Fruit fly (Drosophila melanogaster): ENCODE results near the gene lmgB.

Gene lmgB

DNA sequence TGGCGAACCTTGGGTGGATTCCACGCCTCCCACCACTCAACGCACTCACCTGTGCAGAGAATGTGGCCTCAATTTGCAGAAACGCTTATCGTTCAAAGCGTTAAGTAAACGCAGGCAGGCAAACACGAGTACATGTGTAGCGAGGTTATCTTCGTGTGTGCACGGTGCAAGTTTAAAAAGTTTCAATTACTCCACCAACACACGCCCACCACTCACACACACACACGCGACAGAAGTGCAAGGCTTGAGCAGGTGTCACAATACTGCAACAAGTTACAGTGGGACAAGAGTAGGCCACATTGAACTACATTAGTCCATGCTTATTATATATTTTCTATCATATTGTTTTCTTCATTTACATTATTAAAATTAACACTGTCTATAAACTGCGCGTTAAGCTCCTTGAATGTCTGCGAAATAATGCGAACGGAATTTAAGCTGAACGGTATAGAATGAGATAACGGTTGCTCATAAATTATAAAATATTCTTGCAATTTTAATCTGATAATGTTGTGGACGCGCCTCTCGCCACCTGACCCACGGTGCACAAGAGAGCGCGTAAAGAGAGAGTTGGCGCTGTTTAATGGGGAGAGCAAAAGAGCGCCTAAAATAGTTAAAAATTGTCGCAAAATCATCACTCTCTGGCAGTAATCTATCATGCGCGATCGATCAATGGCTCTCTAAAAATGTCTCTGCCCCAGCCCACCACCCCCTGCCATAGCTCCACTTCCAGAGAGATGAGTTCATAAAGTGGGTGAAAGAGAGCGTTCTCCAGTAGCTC lies 6.3 kb upstream of the lmgB start:
- TF ChIP-seq CG8159 (tag; optimal IDR thresholded peaks at IDR 0.05) (peak; percentile 97), EcR (GFP tag; optimal IDR thresholded peaks at IDR 0.05) (peak; percentile 88), CG12605 (GFP tag; IDR thresholded peaks at IDR 0.05) (peak; percentile 95), CG32121 (GFP tag; IDR thresholded peaks at IDR 0.05) (peak; percentile 98), CG34367 (tag; optimal IDR thresholded peaks at IDR 0.05) (peak; percentile 97), CG9948 (tag; optimal IDR thresholded peaks at IDR 0.05) (peak; percentile 99), Pif1A (GFP tag; optimal IDR thresholded peaks at IDR 0.05) (peak; percentile 98), Ets98B (GFP tag; IDR thresholded peaks at IDR 0.05) (peak; percentile 96), CG13204 (GFP tag; optimal IDR thresholded peaks at IDR 0.05) (peak; percentile 91), CG17806 (tag; optimal IDR thresholded peaks at IDR 0.05) (peak; percentile 97), rn (GFP tag; IDR thresholded peaks at IDR 0.05) (peak; percentile 96), Pif1B (GFP tag; optimal IDR thresholded peaks at IDR 0.05) (peak; percentile 98), CG4496 (GFP tag; IDR thresholded peaks at IDR 0.05) (peak; percentile 96), CG14655 (GFP tag; optimal IDR thresholded peaks at IDR 0.05) (peak; percentile 98), CG15710 (tag; optimal IDR thresholded peaks at IDR 0.05) (peak; percentile 97), Snoo (tag; optimal IDR thresholded peaks at IDR 0.05) (peak; percentile 98), D1 (tag; optimal IDR thresholded peaks at IDR 0.05) (peak; percentile 98), CG10348 (GFP tag; IDR thresholded peaks at IDR 0.05) (peak; percentile 91), fd96Ca (GFP tag; IDR thresholded peaks at IDR 0.05) (peak; percentile 98), gl (tag; optimal IDR thresholded peaks at IDR 0.05) (peak; percentile 94), CG8301 (tag; optimal IDR thresholded peaks at IDR 0.05) (peak; percentile 99)

DNA sequence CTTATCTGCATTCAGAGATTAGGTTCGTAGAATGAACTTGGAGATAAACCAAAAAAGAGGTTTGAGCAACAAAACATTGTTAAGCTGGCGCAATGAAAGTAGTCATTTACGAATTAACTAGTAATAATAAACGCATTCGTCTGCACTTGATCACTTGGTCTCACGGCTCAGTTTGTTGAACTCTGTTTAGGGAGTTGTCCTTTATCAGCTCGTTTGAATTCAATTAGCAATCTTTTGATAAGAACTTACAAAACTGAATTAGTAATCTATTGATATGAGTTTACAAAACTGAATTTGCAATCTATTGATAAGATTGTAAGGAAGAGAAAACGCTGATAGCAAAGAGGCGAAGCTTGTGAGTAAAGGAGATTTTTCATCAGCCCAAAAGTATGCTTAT lies 5.7 kb upstream of the lmgB start:
- TF ChIP-seq Pif1A (GFP tag; optimal IDR thresholded peaks at IDR 0.05) (no peak), CG9948 (tag; optimal IDR thresholded peaks at IDR 0.05) (no peak), rn (GFP tag; IDR thresholded peaks at IDR 0.05) (no peak)

DNA sequence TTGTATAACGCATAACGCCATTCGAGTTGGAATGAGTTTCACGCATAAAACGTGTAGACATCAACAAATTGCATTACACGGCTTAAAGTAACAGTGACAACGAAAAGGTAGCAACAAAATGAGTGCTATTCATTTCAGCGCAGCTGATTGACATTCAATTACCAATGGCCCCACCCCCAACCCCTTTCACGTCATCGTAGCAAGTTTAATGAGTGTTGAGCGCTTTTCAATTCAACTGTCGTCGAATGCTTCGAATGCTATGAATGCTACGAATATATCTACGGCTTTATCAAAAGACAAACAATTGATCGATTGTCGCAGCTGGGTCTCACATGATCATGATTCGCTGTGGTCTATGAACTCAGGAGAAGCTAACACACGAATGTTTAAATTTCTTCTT lies 5.2 kb upstream of the lmgB start:
- TF ChIP-seq CG32121 (GFP tag; IDR thresholded peaks at IDR 0.05), result no peak
- no peak for TF ChIP-seq EcR (GFP tag; optimal IDR thresholded peaks at IDR 0.05)
- TF ChIP-seq CG14655 (GFP tag; optimal IDR thresholded peaks at IDR 0.05), result no peak
- TF ChIP-seq CG15710 (tag; optimal IDR thresholded peaks at IDR 0.05), result no peak
- TF ChIP-seq rn (GFP tag; IDR thresholded peaks at IDR 0.05), result no peak
- TF ChIP-seq Ets98B (GFP tag; IDR thresholded peaks at IDR 0.05), result no peak
- TF ChIP-seq fd96Ca (GFP tag; IDR thresholded peaks at IDR 0.05), result no peak
- TF ChIP-seq Pif1B (GFP tag; optimal IDR thresholded peaks at IDR 0.05), result no peak

DNA sequence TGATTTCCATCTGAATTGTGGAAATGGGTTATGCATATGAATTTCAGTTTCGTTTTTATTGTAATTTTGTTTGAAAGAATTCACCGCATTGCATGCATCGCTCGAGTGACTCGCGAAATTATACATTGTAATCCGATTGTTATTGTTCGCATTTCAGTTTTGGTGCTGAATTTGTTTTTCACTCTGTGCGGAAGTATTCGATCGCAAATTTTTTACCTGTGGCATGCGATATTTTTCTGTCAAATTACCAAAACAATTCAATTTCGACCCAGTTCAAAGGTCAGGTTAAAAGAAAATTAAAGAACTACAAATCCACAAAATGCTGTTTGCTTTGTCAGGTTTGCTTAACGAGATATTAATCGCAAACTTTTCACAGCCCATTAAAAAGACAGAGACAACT lies 4.4 kb upstream of the lmgB start:
- TF ChIP-seq Pif1A (GFP tag; optimal IDR thresholded peaks at IDR 0.05) (no peak), CG17806 (tag; optimal IDR thresholded peaks at IDR 0.05) (no peak), CG8159 (tag; optimal IDR thresholded peaks at IDR 0.05) (no peak), Pif1B (GFP tag; optimal IDR thresholded peaks at IDR 0.05) (no peak)

DNA sequence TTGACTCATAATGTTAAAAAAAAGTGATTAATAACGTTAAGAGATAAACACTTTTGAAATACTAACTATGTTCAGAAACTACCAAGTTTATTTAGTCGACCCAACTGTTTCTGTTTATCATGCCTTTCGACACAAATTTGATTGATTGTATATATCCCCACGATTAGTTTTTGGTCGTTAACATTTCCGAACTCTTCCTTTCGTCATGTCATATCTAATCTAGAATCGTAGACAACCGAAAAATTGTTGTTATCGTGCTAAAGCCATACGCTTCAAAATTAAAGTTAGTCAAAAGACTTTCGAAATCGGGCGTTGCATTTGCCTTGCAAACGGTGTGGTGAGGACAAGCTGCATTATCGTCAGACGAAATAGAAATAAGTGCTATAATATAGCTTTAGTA lies 1.8 kb upstream of the lmgB start:
- TF ChIP-seq CG34367 (tag; optimal IDR thresholded peaks at IDR 0.05) (no peak), CG10348 (GFP tag; IDR thresholded peaks at IDR 0.05) (no peak), CG13204 (GFP tag; optimal IDR thresholded peaks at IDR 0.05) (no peak), CG4496 (GFP tag; IDR thresholded peaks at IDR 0.05) (no peak), fd96Ca (GFP tag; IDR thresholded peaks at IDR 0.05) (no peak), CG15710 (tag; optimal IDR thresholded peaks at IDR 0.05) (no peak), CG32121 (GFP tag; IDR thresholded peaks at IDR 0.05) (no peak), Ets98B (GFP tag; IDR thresholded peaks at IDR 0.05) (no peak), rn (GFP tag; IDR thresholded peaks at IDR 0.05) (no peak), CG17806 (tag; optimal IDR thresholded peaks at IDR 0.05) (no peak), Snoo (tag; optimal IDR thresholded peaks at IDR 0.05) (no peak), Pif1B (GFP tag; optimal IDR thresholded peaks at IDR 0.05) (no peak), CG14655 (GFP tag; optimal IDR thresholded peaks at IDR 0.05) (no peak), EcR (GFP tag; optimal IDR thresholded peaks at IDR 0.05) (no peak), CG8301 (tag; optimal IDR thresholded peaks at IDR 0.05) (no peak), CG9948 (tag; optimal IDR thresholded peaks at IDR 0.05) (no peak), CG8159 (tag; optimal IDR thresholded peaks at IDR 0.05) (no peak), Pif1A (GFP tag; optimal IDR thresholded peaks at IDR 0.05) (no peak), D1 (tag; optimal IDR thresholded peaks at IDR 0.05) (no peak)

DNA sequence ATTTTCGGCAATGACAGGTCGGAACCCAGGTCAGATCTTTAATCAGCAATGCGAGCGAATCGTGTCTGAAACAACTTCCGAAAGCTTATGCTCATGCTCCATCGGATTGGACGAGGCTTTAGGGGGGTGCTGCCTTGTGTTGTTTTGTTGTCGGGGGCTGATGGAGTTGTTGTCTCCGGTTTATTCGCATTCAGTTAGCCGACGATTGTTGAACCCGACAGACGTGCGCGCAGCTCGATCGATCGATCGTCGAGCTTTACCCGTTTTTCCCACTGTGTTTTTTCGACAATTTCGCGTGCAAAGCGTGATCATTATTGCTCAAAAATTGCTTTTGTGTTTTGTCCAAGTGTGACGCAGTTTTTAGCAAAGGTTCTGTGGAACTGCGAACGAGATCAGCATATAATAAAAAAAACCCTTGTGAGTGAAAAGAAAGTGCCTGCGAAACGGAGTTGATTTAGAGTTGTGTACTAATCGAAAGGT lies 573 bp upstream of the lmgB start, which contains the start of gene CG17834:
CG17834 (plus strand) TSS at position 191 of the 480 bp plus-strand sequence.
- TF ChIP-seq CG4496 (GFP tag; IDR thresholded peaks at IDR 0.05), result peak; percentile 49; the same call in 1 of the 3 replicates
- TF ChIP-seq EcR (GFP tag; optimal IDR thresholded peaks at IDR 0.05), result peak; percentile 81
- peak; percentile 34 for TF ChIP-seq Snoo (tag; optimal IDR thresholded peaks at IDR 0.05)
- peak; percentile 64; the same call in 1 of the 2 replicates for TF ChIP-seq Ets98B (GFP tag; IDR thresholded peaks at IDR 0.05)
- TF ChIP-seq CG8301 (tag; optimal IDR thresholded peaks at IDR 0.05), result no peak
- TF ChIP-seq CG34367 (tag; optimal IDR thresholded peaks at IDR 0.05), result no peak

All from whole organism, pupa.